Fruit fly (Drosophila melanogaster) whole organism, wandering third instar larva: ENCODE data around the gene CG5793.
A peak's percentile ranks its signal among the peaks of the same experiment; 100 is the strongest.

ENCODE experiments used
- Abd-B ChIP-seq: fragments of >200 bp; optimal IDR thresholded peaks from 2 replicates; lab custom pipeline; 2017; ENCODE audit warnings: missing biosample characterization, missing genetic modification characterization
- CG32264 ChIP-seq: fragments of 200-800 bp; sonication (Bioruptor generic); optimal IDR thresholded peaks from 2 replicates; lab custom pipeline; 2016; ENCODE audit warnings: missing biosample characterization, missing genetic modification characterization
- CG9705 ChIP-seq: fragments of 200-800 bp; sonication (Bioruptor generic); optimal IDR thresholded peaks from 2 replicates; lab custom pipeline; 2018; ENCODE audit warnings: missing biosample characterization, mild to moderate bottlenecking, missing genetic modification characterization
- CrebA ChIP-seq: fragments of 200-800 bp; sonication (Bioruptor generic); optimal IDR thresholded peaks from 2 replicates; lab custom pipeline; 2016; ENCODE audit warnings: missing biosample characterization, mild to moderate bottlenecking, missing genetic modification characterization, borderline replicate concordance
- Dfd ChIP-seq: fragments of >200 bp; optimal IDR thresholded peaks from 2 replicates; lab custom pipeline; 2017; ENCODE audit warnings: missing biosample characterization, missing genetic modification characterization
- Dif ChIP-seq: fragments of 200-275, 200-300 bp; sonication (Bioruptor generic); optimal IDR thresholded peaks from 2 replicates; lab custom pipeline; 2018; ENCODE audit warnings: missing biosample characterization, missing genetic modification characterization; ENCODE audit not compliant: partially characterized antibody
- GATAd ChIP-seq: sonication (Bioruptor generic); optimal IDR thresholded peaks from 2 replicates; lab custom pipeline; 2016; ENCODE audit warnings: missing biosample characterization, missing genetic modification characterization
- HLH106 ChIP-seq: fragments of 200-800 bp; optimal IDR thresholded peaks from 3 replicates; lab custom pipeline; 2019; ENCODE audit warnings: missing biosample characterization, mild to moderate bottlenecking, missing genetic modification characterization, moderate library complexity
- Hnf4 ChIP-seq: fragments of 200-800 bp; sonication (Bioruptor generic); optimal IDR thresholded peaks from 2 replicates; lab custom pipeline; 2016; ENCODE audit warnings: missing biosample characterization, mild to moderate bottlenecking, missing genetic modification characterization
- Hr78 ChIP-seq: fragments of >200 bp; optimal IDR thresholded peaks from 2 replicates; lab custom pipeline; 2017; ENCODE audit warnings: missing biosample characterization, missing genetic modification characterization
- Hr83 ChIP-seq: fragments of 200-300 bp; sonication (Bioruptor generic); optimal IDR thresholded peaks from 2 replicates; lab custom pipeline; 2016; ENCODE audit warnings: missing biosample characterization, mild to moderate bottlenecking, missing genetic modification characterization, moderate library complexity; ENCODE audit not compliant: poor library complexity, severe bottlenecking
- Jra ChIP-seq: sonication (Bioruptor generic); optimal IDR thresholded peaks from 2 replicates; lab custom pipeline; 2016; ENCODE audit warnings: missing biosample characterization, missing genetic modification characterization
- Mio ChIP-seq: sonication (Bioruptor generic); optimal IDR thresholded peaks from 2 replicates; lab custom pipeline; 2016; ENCODE audit warnings: missing biosample characterization, missing genetic modification characterization
- Myc ChIP-seq: fragments of >200 bp; optimal IDR thresholded peaks from 2 replicates; lab custom pipeline; 2017
- N ChIP-seq: fragments of >200 bp; optimal IDR thresholded peaks from 2 replicates; lab custom pipeline; 2018; ENCODE audit warnings: missing biosample characterization, missing external identifiers, missing genetic modification characterization
- OdsH ChIP-seq: fragments of 200-800 bp; sonication (Bioruptor generic); optimal IDR thresholded peaks from 2 replicates; lab custom pipeline; 2016; ENCODE audit warnings: missing biosample characterization, mild to moderate bottlenecking, missing genetic modification characterization
- Rel ChIP-seq, 2 experiments: fragments of 200-800 bp; sonication (Bioruptor generic) in 1 of 2; optimal IDR thresholded peaks; 2 replicates in 1 of 2; 3 replicates in 1 of 2; lab custom pipeline; 2016 to 2019; ENCODE audit warnings: mild to moderate bottlenecking in 2 of 2, missing biosample characterization in 2 of 2, missing genetic modification characterization in 2 of 2, moderate library complexity in 1 of 2
- Sp1 ChIP-seq: fragments of 200-800 bp; sonication (Bioruptor generic); optimal IDR thresholded peaks from 3 replicates; lab custom pipeline; 2019; ENCODE audit warnings: missing biosample characterization, mild to moderate bottlenecking, missing genetic modification characterization, moderate library complexity
- Vsx2 ChIP-seq: fragments of 200-300, 225-300 bp; sonication (Bioruptor generic); optimal IDR thresholded peaks from 2 replicates; lab custom pipeline; 2018; ENCODE audit warnings: missing biosample characterization, missing genetic modification characterization; ENCODE audit not compliant: partially characterized antibody
- br ChIP-seq: fragments of 200-800 bp; sonication (Bioruptor generic); optimal IDR thresholded peaks from 2 replicates; lab custom pipeline; 2016; ENCODE audit warnings: missing biosample characterization, missing genetic modification characterization
- brk ChIP-seq: fragments of 200-800 bp; sonication (Bioruptor generic); optimal IDR thresholded peaks from 2 replicates; lab custom pipeline; 2016; ENCODE audit warnings: missing biosample characterization, mild to moderate bottlenecking, missing genetic modification characterization
- dl ChIP-seq, 2 experiments: fragments of 175-275, 200-275 bp in 1 of 2; fragments of 200-275 bp in 1 of 2; sonication (Bioruptor generic); optimal IDR thresholded peaks; lab custom pipeline; 2018; ENCODE audit warnings: mild to moderate bottlenecking in 2 of 2, missing biosample characterization in 2 of 2, missing genetic modification characterization in 2 of 2, moderate library complexity in 2 of 2; ENCODE audit not compliant: partially characterized antibody in 2 of 2, insufficient read depth in 1 of 2
- dmrt93B ChIP-seq: fragments of 200-800 bp; sonication (Bioruptor generic); optimal IDR thresholded peaks from 2 replicates; lab custom pipeline; 2018; ENCODE audit warnings: missing biosample characterization, mild to moderate bottlenecking, missing genetic modification characterization
- dsf ChIP-seq: sonication (Bioruptor generic); optimal IDR thresholded peaks from 2 replicates; lab custom pipeline; 2016; ENCODE audit warnings: missing biosample characterization, missing genetic modification characterization, borderline replicate concordance
- ey ChIP-seq: fragments of 200-800 bp; sonication (Bioruptor generic); optimal IDR thresholded peaks from 2 replicates; lab custom pipeline; 2016; ENCODE audit warnings: missing biosample characterization, missing genetic modification characterization
- foxo ChIP-seq, 2 experiments: fragments of 200-800 bp; sonication (Bioruptor generic); optimal IDR thresholded peaks; 2 replicates in 1 of 2; 3 replicates in 1 of 2; lab custom pipeline; 2016 to 2017; ENCODE audit warnings: missing biosample characterization in 2 of 2, missing genetic modification characterization in 2 of 2
- fru ChIP-seq: fragments of 200-800 bp; sonication (Bioruptor generic); optimal IDR thresholded peaks from 3 replicates; lab custom pipeline; 2016; ENCODE audit warnings: missing biosample characterization, mild to moderate bottlenecking, missing genetic modification characterization
- h ChIP-seq: fragments of 200-800 bp; sonication (Bioruptor generic); optimal IDR thresholded peaks from 3 replicates; lab custom pipeline; 2016; ENCODE audit warnings: missing biosample characterization, mild to moderate bottlenecking, missing genetic modification characterization
- jim ChIP-seq: fragments of 175-275, 200-325 bp; sonication (Bioruptor generic); optimal IDR thresholded peaks from 2 replicates; lab custom pipeline; 2016; ENCODE audit warnings: missing biosample characterization, mild to moderate bottlenecking, missing genetic modification characterization
- lola ChIP-seq: fragments of >200 bp; optimal IDR thresholded peaks from 2 replicates; lab custom pipeline; 2017; ENCODE audit warnings: missing biosample characterization, missing genetic modification characterization
- pan ChIP-seq: fragments of >200 bp; optimal IDR thresholded peaks from 2 replicates; lab custom pipeline; 2017
- psq ChIP-seq: fragments of 200-800 bp; sonication (Bioruptor generic); optimal IDR thresholded peaks from 3 replicates; lab custom pipeline; 2017; ENCODE audit warnings: missing biosample characterization, mild to moderate bottlenecking, missing genetic modification characterization, moderate library complexity
- rgr ChIP-seq: fragments of 200-800 bp; sonication (Bioruptor generic); optimal IDR thresholded peaks from 3 replicates; lab custom pipeline; 2016; ENCODE audit warnings: missing biosample characterization, mild to moderate bottlenecking, missing genetic modification characterization
- sage ChIP-seq: fragments of 200-800 bp; sonication (Bioruptor generic); optimal IDR thresholded peaks from 2 replicates; lab custom pipeline; 2016; ENCODE audit warnings: missing biosample characterization, mild to moderate bottlenecking, missing genetic modification characterization
- sv ChIP-seq: fragments of 200-800 bp; sonication (Bioruptor generic); optimal IDR thresholded peaks from 3 replicates; lab custom pipeline; 2016; ENCODE audit warnings: missing biosample characterization, missing genetic modification characterization
- tai ChIP-seq: sonication (Bioruptor generic); optimal IDR thresholded peaks from 2 replicates; lab custom pipeline; 2016; ENCODE audit warnings: missing biosample characterization, missing genetic modification characterization
- usp ChIP-seq: fragments of >200 bp; optimal IDR thresholded peaks from 2 replicates; lab custom pipeline; 2017; ENCODE audit warnings: missing biosample characterization, missing genetic modification characterization
- woc ChIP-seq: sonication (Bioruptor generic); optimal IDR thresholded peaks from 2 replicates; lab custom pipeline; 2016; ENCODE audit warnings: missing biosample characterization, mild to moderate bottlenecking, missing genetic modification characterization

Gene CG5793

DNA sequence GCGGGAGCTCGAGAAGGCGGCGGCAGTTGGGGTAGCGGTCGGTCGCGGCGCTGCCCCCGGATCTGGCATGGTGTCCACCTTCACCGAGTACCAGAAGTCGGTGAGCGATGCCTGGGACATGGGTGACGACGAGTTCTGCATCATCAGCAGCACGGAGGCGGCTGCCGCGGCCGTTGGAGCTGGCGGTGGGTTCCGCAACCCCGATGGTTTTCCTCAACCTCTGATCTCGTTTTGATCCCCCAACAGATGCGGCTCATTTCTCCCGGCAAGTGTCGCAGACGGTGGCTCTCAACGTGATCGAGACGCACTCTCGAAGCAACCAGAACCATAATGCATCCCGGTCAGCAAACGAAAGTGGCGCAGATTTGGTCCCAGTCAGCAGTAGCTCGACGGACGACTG lies 24.9 kb upstream of the CG5793 start:
- TF ChIP-seq OdsH (GFP tag; lab: Kevin White, UChicago), result no peak
- TF ChIP-seq, all 38 proteins: peak for 0

- TF ChIP-seq dmrt93B, result no peak
- TF ChIP-seq CG9705 (GFP tag; lab: Kevin White, UChicago), result peak; percentile 45
- TF ChIP-seq pan (lab: Kevin White, UChicago), result no peak
- TF ChIP-seq Vsx2, result peak; percentile 100
- TF ChIP-seq Dif (GFP tag; lab: Kevin White, UChicago), result peak; percentile 100
- TF ChIP-seq rgr (GFP tag; lab: Kevin White, UChicago), result peak; percentile 74
- TF ChIP-seq fru (GFP tag; lab: Kevin White, UChicago), result no peak
- TF ChIP-seq psq (GFP tag; lab: Kevin White, UChicago), result peak; percentile 57
- TF ChIP-seq brk, result no peak
- TF ChIP-seq CrebA, result no peak
- TF ChIP-seq tai (GFP tag; lab: Kevin White, UChicago), result no peak
- no peak for TF ChIP-seq Jra (GFP tag; lab: Kevin White, UChicago)
- TF ChIP-seq GATAd (GFP tag; lab: Kevin White, UChicago), result no peak
- no peak for TF ChIP-seq jim (GFP tag; lab: Kevin White, UChicago)
- no peak for TF ChIP-seq Mio
- TF ChIP-seq Myc (lab: Kevin White, UChicago), result no peak
- TF ChIP-seq dl (GFP tag; optimal IDR thresholded peaks at IDR 0.05; lab: Kevin White, UChicago; ENCODE audit: insufficient read depth in 1 of 2, partially characterized antibody in 2 of 2), result peak; percentile 72 to 98
- TF ChIP-seq br, result no peak
- TF ChIP-seq sage, result no peak
- TF ChIP-seq Rel (GFP tag; optimal IDR thresholded peaks at IDR 0.05; lab: Kevin White, UChicago), result no peak
- no peak for TF ChIP-seq Rel (tag; optimal IDR thresholded peaks at IDR 0.05; lab: Kevin White, UChicago)
- peak; percentile 21 for TF ChIP-seq dsf
- TF ChIP-seq foxo (GFP tag; optimal IDR thresholded peaks at IDR 0.05; lab: Kevin White, UChicago), result peak in 1 of 2 experiments; percentile 40
- no peak for TF ChIP-seq lola (GFP tag; lab: Kevin White, UChicago)
- peak; percentile 41 for TF ChIP-seq woc
- no peak for TF ChIP-seq Hnf4 (GFP tag; lab: Kevin White, UChicago)
- no peak for TF ChIP-seq N
- TF ChIP-seq Hr78 (GFP tag; lab: Kevin White, UChicago), result no peak
- no peak for TF ChIP-seq Dfd (GFP tag; lab: Kevin White, UChicago)
- peak; percentile 37 for TF ChIP-seq HLH106 (tag; lab: Kevin White, UChicago)
- no peak for TF ChIP-seq CG32264 (GFP tag; lab: Kevin White, UChicago)
- peak; percentile 34 for TF ChIP-seq ey (GFP tag; lab: Kevin White, UChicago)
- TF ChIP-seq Hr83, result no peak
- TF ChIP-seq OdsH (GFP tag; lab: Kevin White, UChicago), result peak; percentile 40
- peak; percentile 46 for TF ChIP-seq sv (GFP tag; lab: Kevin White, UChicago)
- TF ChIP-seq Sp1, result no peak
- no peak for TF ChIP-seq Abd-B (GFP tag; lab: Kevin White, UChicago)
- TF ChIP-seq h (GFP tag; lab: Kevin White, UChicago), result no peak
- no peak for TF ChIP-seq usp (GFP tag; lab: Kevin White, UChicago)
Measured at dm6 chr3R:21107907-21108591, 19.3 kb upstream of the CG5793 start, which contains the start of the genes Sec15 and rtet. Gene Sec15, minus strand, starts transcription at chr3R:21107972. Gene rtet, plus strand, starts transcription at chr3R:21108446.

DNA sequence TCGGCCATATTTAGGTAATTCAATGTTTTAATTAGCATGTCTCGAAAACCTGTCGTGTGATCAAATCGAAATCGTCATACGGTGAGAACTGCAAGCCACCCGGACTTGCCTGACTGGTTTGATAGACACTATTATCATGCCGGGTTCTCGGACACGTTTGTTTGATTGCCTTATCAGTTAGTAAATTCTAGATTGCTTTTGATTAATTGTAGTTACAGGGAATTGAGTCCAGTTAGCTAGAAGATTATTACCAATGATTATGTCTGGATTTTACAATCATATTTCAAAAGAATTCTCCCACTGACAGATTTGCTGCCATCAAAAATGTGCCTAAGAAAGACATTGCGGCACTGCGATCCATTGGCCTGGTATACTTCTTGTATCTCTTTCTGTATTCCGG lies 17.7 kb upstream of the CG5793 start:
- TF ChIP-seq Hnf4 (GFP tag; lab: Kevin White, UChicago) (no peak), Mio (no peak), woc (no peak), Hr78 (GFP tag; lab: Kevin White, UChicago) (no peak), h (GFP tag; lab: Kevin White, UChicago) (no peak), jim (GFP tag; lab: Kevin White, UChicago) (no peak), pan (lab: Kevin White, UChicago) (no peak), Hr83 (no peak), lola (GFP tag; lab: Kevin White, UChicago) (no peak), N (no peak), Rel (GFP tag; optimal IDR thresholded peaks at IDR 0.05; lab: Kevin White, UChicago) (no peak), Rel (tag; optimal IDR thresholded peaks at IDR 0.05; lab: Kevin White, UChicago) (no peak), dsf (no peak), HLH106 (tag; lab: Kevin White, UChicago) (no peak), CG32264 (GFP tag; lab: Kevin White, UChicago) (no peak), OdsH (GFP tag; lab: Kevin White, UChicago) (no peak), ey (GFP tag; lab: Kevin White, UChicago) (no peak), Vsx2 (no peak), Abd-B (GFP tag; lab: Kevin White, UChicago) (no peak)
